Fruit fly (Drosophila melanogaster) whole organism, embryonic: Measurements from ENCODE around the gene SPARC.

Experiments used
- B-H1 ChIP-seq: fragments of 200-800 bp; sonication (Bioruptor generic); IDR thresholded peaks from 3 replicates; pipeline ENCODE4 v1.3.6; 2022; ENCODE audit warnings: missing biosample characterization, missing genetic modification characterization
- Blimp-1 ChIP-seq: fragments of 200-800 bp; sonication (Bioruptor generic); optimal IDR thresholded peaks from 3 replicates; lab custom pipeline; 2018; ENCODE audit warnings: missing biosample characterization, missing genetic modification characterization, mild to moderate bottlenecking, moderate library complexity, missing genetic modification reagents
- CG14667 ChIP-seq: fragments of 200-800 bp; sonication (Bioruptor generic); IDR thresholded peaks from 2 replicates; pipeline ENCODE4 v1.3.6; 2022; ENCODE audit warnings: missing biosample characterization, missing genetic modification characterization
- CG15269 ChIP-seq: fragments of 200-800 bp; sonication (Bioruptor generic); optimal IDR thresholded peaks from 2 replicates; lab custom pipeline; 2018; ENCODE audit warnings: missing biosample characterization, mild to moderate bottlenecking, missing genetic modification characterization, moderate library complexity
- CG17186 ChIP-seq: fragments of 200-800 bp; sonication (Bioruptor generic); optimal IDR thresholded peaks from 3 replicates; lab custom pipeline; 2017; ENCODE audit warnings: missing biosample characterization, missing genetic modification reagents, missing genetic modification characterization
- CG17802 ChIP-seq: fragments of 200-800 bp; sonication (Bioruptor generic); optimal IDR thresholded peaks from 2 replicates; lab custom pipeline; 2018; ENCODE audit warnings: missing biosample characterization, mild to moderate bottlenecking, missing genetic modification characterization, moderate library complexity
- CG18764 ChIP-seq: fragments of 200-800 bp; sonication (Bioruptor generic); optimal IDR thresholded peaks from 3 replicates; lab custom pipeline; 2016; ENCODE audit warnings: missing biosample characterization, missing genetic modification characterization
- CG2120 ChIP-seq: fragments of 200-800 bp; sonication (Bioruptor generic); optimal IDR thresholded peaks from 3 replicates; lab custom pipeline; 2016; ENCODE audit warnings: missing biosample characterization, missing genetic modification characterization
- CG2678 ChIP-seq: fragments of 200-800 bp; sonication (Bioruptor generic); optimal IDR thresholded peaks from 3 replicates; lab custom pipeline; 2019; ENCODE audit warnings: missing biosample characterization, mild to moderate bottlenecking, missing genetic modification characterization, moderate library complexity
- CG3838 ChIP-seq: fragments of 200-800 bp; sonication (Bioruptor generic); optimal IDR thresholded peaks from 3 replicates; lab custom pipeline; 2016; ENCODE audit warnings: missing biosample characterization, missing genetic modification characterization
- CG3995 ChIP-seq: fragments of 200-800 bp; sonication (Bioruptor generic); optimal IDR thresholded peaks from 3 replicates; lab custom pipeline; 2016; ENCODE audit warnings: missing biosample characterization, missing genetic modification characterization
- CG4328 ChIP-seq: fragments of 200-800 bp; sonication (Bioruptor generic); optimal IDR thresholded peaks from 3 replicates; lab custom pipeline; 2017; ENCODE audit warnings: missing biosample characterization, missing genetic modification reagents, missing genetic modification characterization
- CG6689 ChIP-seq: fragments of 200-800 bp; sonication (Bioruptor generic); IDR thresholded peaks from 2 replicates; pipeline ENCODE4 v1.3.6; 2022; ENCODE audit warnings: missing biosample characterization, missing genetic modification characterization
- CG8089 ChIP-seq: fragments of 200-800 bp; sonication (Bioruptor generic); optimal IDR thresholded peaks from 3 replicates; lab custom pipeline; 2016; ENCODE audit warnings: missing biosample characterization, missing genetic modification characterization
- CG8359 ChIP-seq: fragments of 200-800 bp; sonication (Bioruptor generic); optimal IDR thresholded peaks from 2 replicates; lab custom pipeline; 2017; ENCODE audit warnings: missing biosample characterization, mild to moderate bottlenecking, missing genetic modification characterization, borderline replicate concordance
- CG9817 ChIP-seq: fragments of 200-800 bp; sonication (Bioruptor generic); optimal IDR thresholded peaks from 2 replicates; lab custom pipeline; 2018; ENCODE audit warnings: missing biosample characterization, mild to moderate bottlenecking, missing genetic modification characterization, moderate library complexity
- CHES-1-like ChIP-seq: fragments of 200-800 bp; sonication (Bioruptor generic); optimal IDR thresholded peaks from 2 replicates; lab custom pipeline; 2016; ENCODE audit warnings: missing biosample characterization, missing genetic modification characterization
- CoRest ChIP-seq: fragments of 200-800 bp; sonication (Bioruptor generic); optimal IDR thresholded peaks from 3 replicates; lab custom pipeline; 2018; ENCODE audit warnings: missing biosample characterization, mild to moderate bottlenecking, missing genetic modification characterization, moderate library complexity
- D19B ChIP-seq: fragments of 200-800 bp; sonication (Bioruptor generic); optimal IDR thresholded peaks from 2 replicates; lab custom pipeline; 2017; ENCODE audit warnings: missing biosample characterization, mild to moderate bottlenecking, missing genetic modification characterization
- Dll ChIP-seq: fragments of 200-800 bp; sonication (Bioruptor generic); IDR thresholded peaks from 4 replicates; pipeline ENCODE4 v1.3.6; 2022; ENCODE audit warnings: missing biosample characterization, missing genetic modification characterization; ENCODE audit not compliant: partially characterized antibody
- Eip74EF ChIP-seq, 2 experiments: fragments of 200-800 bp in 1 of 2; fragments of >200 bp in 1 of 2; sonication (Bioruptor generic) in 1 of 2; optimal IDR thresholded peaks; 2 replicates each; lab custom pipeline; 2017 to 2019; ENCODE audit warnings: missing biosample characterization in 2 of 2, missing genetic modification characterization in 2 of 2, mild to moderate bottlenecking in 1 of 2, moderate library complexity in 1 of 2
- Ets65A ChIP-seq: fragments of 200-800 bp; sonication (Bioruptor generic); peaks from one replicate; lab custom pipeline; 2016; ENCODE audit warnings: missing biosample characterization, missing genetic modification characterization
- Fer1 ChIP-seq: fragments of 200-800 bp; sonication (Bioruptor generic); optimal IDR thresholded peaks from 2 replicates; lab custom pipeline; 2017; ENCODE audit warnings: missing biosample characterization, mild to moderate bottlenecking, missing genetic modification characterization
- HLH4C ChIP-seq: fragments of 200-800 bp; sonication (Bioruptor generic); IDR thresholded peaks from 3 replicates; pipeline ENCODE4 v1.3.6; 2022; ENCODE audit warnings: missing biosample characterization, missing genetic modification characterization; ENCODE audit not compliant: partially characterized antibody
- Hmr ChIP-seq: fragments of 200-800 bp; sonication (Bioruptor generic); optimal IDR thresholded peaks from 3 replicates; lab custom pipeline; 2017; ENCODE audit warnings: mild to moderate bottlenecking, missing biosample characterization, missing genetic modification reagents, missing genetic modification characterization
- Hmx ChIP-seq: fragments of 200-800 bp; sonication (Bioruptor generic); optimal IDR thresholded peaks from 2 replicates; lab custom pipeline; 2016; ENCODE audit warnings: missing biosample characterization, missing genetic modification characterization
- Hr39 ChIP-seq: fragments of >200 bp; optimal IDR thresholded peaks from 2 replicates; lab custom pipeline; 2017
- Med ChIP-seq: fragments of 200-800 bp; sonication (Bioruptor generic); peaks from one replicate; lab custom pipeline; 2016; ENCODE audit warnings: missing biosample characterization, missing genetic modification characterization, mild to moderate bottlenecking, inconsistent platforms, moderate library complexity
- NC2α ChIP-seq: fragments of 200-800 bp; sonication (Bioruptor generic); optimal IDR thresholded peaks from 2 replicates; lab custom pipeline; 2016; ENCODE audit warnings: missing biosample characterization, missing genetic modification characterization
- NFAT ChIP-seq: fragments of 200-800 bp; sonication (Bioruptor generic); IDR thresholded peaks from 2 replicates; pipeline ENCODE4 v1.3.6; 2022; ENCODE audit warnings: missing biosample characterization, missing genetic modification characterization
- ab ChIP-seq: fragments of 200-800 bp; sonication (Bioruptor generic); optimal IDR thresholded peaks from 2 replicates; lab custom pipeline; 2016; ENCODE audit warnings: missing biosample characterization, missing genetic modification characterization
- abd-A ChIP-seq: fragments of 200-800 bp; sonication (Bioruptor generic); optimal IDR thresholded peaks from 3 replicates; lab custom pipeline; 2019; ENCODE audit warnings: missing biosample characterization, mild to moderate bottlenecking, missing genetic modification characterization, moderate library complexity
- amos ChIP-seq: fragments of 200-800 bp; sonication (Bioruptor generic); IDR thresholded peaks from 2 replicates; pipeline ENCODE4 v1.3.6; 2022; ENCODE audit warnings: missing biosample characterization, missing genetic modification characterization; ENCODE audit not compliant: partially characterized antibody
- bowl ChIP-seq: fragments of 200-800 bp; sonication (Bioruptor generic); IDR thresholded peaks from 2 replicates; pipeline ENCODE4 v1.3.6; 2022; ENCODE audit warnings: missing biosample characterization, missing genetic modification characterization
- fd96Cb ChIP-seq: fragments of 200-800 bp; sonication (Bioruptor generic); optimal IDR thresholded peaks from 2 replicates; lab custom pipeline; 2018; ENCODE audit warnings: missing biosample characterization, mild to moderate bottlenecking, missing genetic modification characterization, moderate library complexity
- ftz-f1 ChIP-seq: fragments of 200-800 bp; sonication (Bioruptor generic); optimal IDR thresholded peaks from 2 replicates; lab custom pipeline; 2016; ENCODE audit warnings: missing biosample characterization, missing genetic modification characterization
- grn ChIP-seq: fragments of 200-800 bp; sonication (Bioruptor generic); optimal IDR thresholded peaks from 3 replicates; lab custom pipeline; 2017; ENCODE audit warnings: missing biosample characterization, missing genetic modification characterization
- gsb ChIP-seq: fragments of 200-800 bp; sonication (Bioruptor generic); IDR thresholded peaks from 2 replicates; pipeline ENCODE4 v1.3.6; 2022; ENCODE audit warnings: missing biosample characterization, missing genetic modification characterization
- lilli ChIP-seq: fragments of 200-800 bp; sonication (Bioruptor generic); optimal IDR thresholded peaks from 3 replicates; lab custom pipeline; 2016; ENCODE audit warnings: missing biosample characterization, missing genetic modification characterization
- luna ChIP-seq: fragments of 200-800 bp; sonication (Bioruptor generic); optimal IDR thresholded peaks from 2 replicates; lab custom pipeline; 2016; ENCODE audit warnings: missing biosample characterization, missing genetic modification characterization
- p53 ChIP-seq: fragments of 200-800 bp; sonication (Bioruptor generic); optimal IDR thresholded peaks from 2 replicates; lab custom pipeline; 2016; ENCODE audit warnings: missing biosample characterization, missing genetic modification characterization
- pan ChIP-seq, 4 experiments: fragments of >200 bp in 3 of 4; fragments of 200-800 bp in 1 of 4; sonication (Bioruptor generic) in 1 of 4; optimal IDR thresholded peaks in 3 of 4; IDR thresholded peaks in 1 of 4; 2 replicates each; pipeline versions ENCODE4 v1.3.6 to Lab custom; 2017 to 2022; ENCODE audit warnings: missing biosample characterization in 2 of 4, missing genetic modification characterization in 2 of 4, mixed read lengths in 1 of 4
- peb ChIP-seq: fragments of 200-800 bp; sonication (Bioruptor generic); IDR thresholded peaks from 2 replicates; pipeline ENCODE4 v1.3.6; 2022; ENCODE audit warnings: missing biosample characterization, missing genetic modification characterization
- prd ChIP-seq, 3 experiments: fragments of >200 bp in 2 of 3; fragments of 200-800 bp in 1 of 3; sonication (Bioruptor generic) in 1 of 3; optimal IDR thresholded peaks in 2 of 3; IDR thresholded peaks in 1 of 3; 2 replicates in 2 of 3; 3 replicates in 1 of 3; pipeline versions ENCODE4 v1.3.6 to Lab custom; 2017 to 2022; ENCODE audit warnings: missing biosample characterization in 1 of 3, missing genetic modification characterization in 1 of 3
- slbo ChIP-seq: fragments of 200-800 bp; sonication (Bioruptor generic); IDR thresholded peaks from 2 replicates; pipeline ENCODE4 v1.3.6; 2022; ENCODE audit warnings: missing biosample characterization, missing genetic modification characterization
- sob ChIP-seq: fragments of 200-800 bp; sonication (Bioruptor generic); IDR thresholded peaks from 2 replicates; pipeline ENCODE4 v1.3.6; 2022; ENCODE audit warnings: missing biosample characterization, missing genetic modification characterization
- tap ChIP-seq: fragments of 200-800 bp; optimal IDR thresholded peaks from 3 replicates; lab custom pipeline; 2019; ENCODE audit warnings: missing biosample characterization, mild to moderate bottlenecking, missing genetic modification characterization, moderate library complexity
- zfh2 ChIP-seq: fragments of 200-800 bp; sonication (Bioruptor generic); optimal IDR thresholded peaks from 2 replicates; lab custom pipeline; 2016; ENCODE audit warnings: missing biosample characterization, missing genetic modification characterization

The SPARC gene

dm6 chr3R:26906711-26907510 is 35.1 kb upstream of the SPARC start (continued):
- peak; percentile 26 for TF ChIP-seq CG15269 (tag; lab: Kevin White, UChicago)
- TF ChIP-seq prd (optimal IDR thresholded peaks at IDR 0.05; lab: Kevin White, UChicago): no peak
- peak; percentile 29; the same call in 1 of the 3 replicates for TF ChIP-seq prd (GFP tag; IDR thresholded peaks at IDR 0.05; lab: Robert Waterston, UW)
- TF ChIP-seq NFAT (GFP tag; lab: Robert Waterston, UW): peak; percentile 43; the same call in 1 of the 2 replicates
- TF ChIP-seq peb (GFP tag; lab: Robert Waterston, UW): no peak
- peak; percentile 86 for TF ChIP-seq grn
- 0 out of 2 replicates have a peak, but pooled peaks have one; percentile 8 for TF ChIP-seq amos (GFP tag; lab: Robert Waterston, UW)
- TF ChIP-seq D19B (GFP tag; lab: Kevin White, UChicago): peak; percentile 74
- no peak for TF ChIP-seq pan (optimal IDR thresholded peaks at IDR 0.05; lab: Kevin White, UChicago)
- TF ChIP-seq pan (GFP tag; optimal IDR thresholded peaks at IDR 0.05 in 1 of 2, IDR thresholded peaks at IDR 0.05 in 1 of 2): peak in 1 of 2 experiments; percentile 47
- no peak for TF ChIP-seq CG14667 (GFP tag; lab: Robert Waterston, UW)
- no peak for TF ChIP-seq tap
- TF ChIP-seq NC2α (GFP tag; lab: Kevin White, UChicago): no peak
- TF ChIP-seq slbo (GFP tag; lab: Robert Waterston, UW): peak; percentile 61
- TF ChIP-seq lilli (GFP tag; lab: Kevin White, UChicago): peak; percentile 35
- TF ChIP-seq ab (GFP tag; lab: Kevin White, UChicago): no peak
- TF ChIP-seq CG3995 (GFP tag; lab: Kevin White, UChicago): no peak
- TF ChIP-seq p53 (GFP tag; lab: Kevin White, UChicago): no peak
- TF ChIP-seq CG3838 (GFP tag; lab: Kevin White, UChicago): no peak
- 0 out of 2 replicates have a peak, but pooled peaks have one; percentile 13 for TF ChIP-seq CG6689 (GFP tag; lab: Robert Waterston, UW)
- no peak for TF ChIP-seq Eip74EF (GFP tag; optimal IDR thresholded peaks at IDR 0.05; lab: Kevin White, UChicago)
- no peak for TF ChIP-seq Hmx (GFP tag; lab: Kevin White, UChicago)
- TF ChIP-seq ftz-f1 (GFP tag; lab: Kevin White, UChicago): peak; percentile 54
- TF ChIP-seq CG8089 (GFP tag; lab: Kevin White, UChicago): no peak
- no peak for TF ChIP-seq CG18764 (GFP tag; lab: Kevin White, UChicago)
- no peak for TF ChIP-seq Dll
- TF ChIP-seq Hmr (GFP tag; lab: Kevin White, UChicago): no peak
- TF ChIP-seq gsb (GFP tag; lab: Robert Waterston, UW): no peak
- peak; percentile 86 for TF ChIP-seq Med
- no peak for TF ChIP-seq CG4328
- no peak for TF ChIP-seq B-H1
- TF ChIP-seq Ets65A (GFP tag; lab: Kevin White, UChicago): peak; percentile 45
- no peak for TF ChIP-seq bowl (GFP tag; lab: Robert Waterston, UW)
- TF ChIP-seq CG8359: no peak
- no peak for TF ChIP-seq CHES-1-like (GFP tag; lab: Kevin White, UChicago)
- no peak for TF ChIP-seq Hr39
- 0 out of 2 replicates have a peak, but pooled peaks have one; percentile 34 for TF ChIP-seq sob (GFP tag; lab: Robert Waterston, UW)
- no peak for TF ChIP-seq fd96Cb (tag; lab: Kevin White, UChicago)
- TF ChIP-seq CG2678 (tag; lab: Kevin White, UChicago): peak; percentile 20
- no peak for TF ChIP-seq zfh2 (GFP tag; lab: Kevin White, UChicago)
- no peak for TF ChIP-seq luna (GFP tag; lab: Kevin White, UChicago)
- peak; percentile 57 for TF ChIP-seq CG2120
- TF ChIP-seq CG17802 (tag; lab: Kevin White, UChicago): no peak
- TF ChIP-seq HLH4C (GFP tag; lab: Robert Waterston, UW): peak; percentile 46; the same call in 1 of the 3 replicates
- peak; percentile 61 for TF ChIP-seq Blimp-1 (GFP tag; lab: Kevin White, UChicago)
- TF ChIP-seq CG9817 (tag; lab: Kevin White, UChicago): no peak
- no peak for TF ChIP-seq Fer1
- TF ChIP-seq CoRest (tag; lab: Kevin White, UChicago): no peak
- TF ChIP-seq CG17186 (GFP tag; lab: Kevin White, UChicago): no peak
- TF ChIP-seq abd-A: peak; percentile 41
